Fruit fly (Drosophila melanogaster): Measurements from ENCODE around the gene Nazo.

The Nazo gene

DNA sequence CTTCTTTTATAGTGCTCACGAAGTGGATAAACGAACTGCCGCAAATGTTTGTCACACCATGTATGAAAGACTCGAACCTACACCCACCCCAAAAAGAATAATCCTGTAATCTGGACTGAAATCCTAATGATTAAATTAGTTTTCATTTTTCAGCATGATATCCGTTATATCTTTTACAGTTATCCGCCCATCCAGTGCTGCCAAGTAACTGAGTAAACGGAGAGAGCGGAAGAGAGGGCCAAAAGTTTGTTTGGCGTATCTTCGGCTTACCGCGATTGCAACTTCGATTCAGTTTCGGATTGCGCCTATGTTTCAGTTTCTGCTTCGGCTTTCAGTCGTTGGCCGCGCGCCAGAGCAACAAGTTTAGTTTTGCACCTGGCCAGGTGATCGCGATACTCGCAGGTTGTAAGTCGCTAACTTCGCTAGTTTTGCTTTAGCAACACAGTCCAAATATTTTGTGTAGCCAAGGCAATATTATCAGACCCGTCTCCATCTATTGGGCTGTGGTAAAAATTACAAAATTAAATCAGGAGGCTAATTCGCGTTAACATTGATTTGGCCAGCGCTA, 37.4 kb upstream of the Nazo start, which contains the start of gene mtg (continued):
- TF ChIP-seq net (GFP tag; optimal IDR thresholded peaks at IDR 0.05) (no peak), Eip93F (GFP tag; optimal IDR thresholded peaks at IDR 0.05) (no peak), CG31627 (GFP tag; optimal IDR thresholded peaks at IDR 0.05) (no peak), CG8119 (GFP tag; IDR thresholded peaks at IDR 0.05) (0 out of 3 replicates have a peak, but pooled peaks have one; percentile 31), CG3919 (GFP tag; optimal IDR thresholded peaks at IDR 0.05) (peak; percentile 27), CG6163 (GFP tag; IDR thresholded peaks at IDR 0.05) (peak; percentile 32; the same call in 1 of the 3 replicates)

DNA sequence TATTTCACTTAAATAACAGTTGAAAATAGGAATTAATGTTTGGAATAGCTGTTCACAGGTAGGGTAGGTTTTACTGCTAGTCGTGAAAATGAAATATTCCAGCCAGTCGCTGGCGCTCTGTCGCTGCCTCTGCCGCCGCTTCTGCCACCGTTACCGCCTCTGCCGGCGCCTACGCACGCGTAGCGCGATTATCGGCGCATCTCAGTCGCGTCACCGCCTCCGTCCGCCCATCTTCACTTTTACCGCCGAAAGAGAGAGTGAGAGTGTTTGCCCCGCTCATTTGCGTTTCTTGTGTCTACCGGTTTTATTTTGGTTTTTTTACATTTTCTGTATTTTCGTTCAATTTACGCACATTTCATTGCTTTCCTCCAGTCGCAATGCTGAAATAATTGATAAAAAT, 36.1 kb upstream of the Nazo start:
- TF ChIP-seq Eip93F (GFP tag; optimal IDR thresholded peaks at IDR 0.05), result no peak
- TF ChIP-seq Hr39 (GFP tag; optimal IDR thresholded peaks at IDR 0.05), result no peak
- no peak for TF ChIP-seq dsx (GFP tag; optimal IDR thresholded peaks at IDR 0.05; ENCODE audit: poor library complexity, severe bottlenecking)
- no peak for TF ChIP-seq CG11902 (GFP tag; optimal IDR thresholded peaks at IDR 0.05)
- no peak for TF ChIP-seq Ets21C (GFP tag; optimal IDR thresholded peaks at IDR 0.05)
- peak; percentile 91 for TF ChIP-seq Blimp-1 (GFP tag; optimal IDR thresholded peaks at IDR 0.05)
- no peak for TF ChIP-seq Met (GFP tag; optimal IDR thresholded peaks at IDR 0.05)
- TF ChIP-seq CG16779 (tag; optimal IDR thresholded peaks at IDR 0.05), result no peak
- TF ChIP-seq CG34406 (GFP tag; optimal IDR thresholded peaks at IDR 0.05), result no peak
- no peak for TF ChIP-seq Gug (GFP tag; IDR thresholded peaks at IDR 0.05)
- no peak for TF ChIP-seq CG4318 (GFP tag; optimal IDR thresholded peaks at IDR 0.05)
- no peak for TF ChIP-seq achi (GFP tag; optimal IDR thresholded peaks at IDR 0.05)
- TF ChIP-seq CG6276 (GFP tag; optimal IDR thresholded peaks at IDR 0.05), result no peak
- no peak for TF ChIP-seq CG6854 (GFP tag; optimal IDR thresholded peaks at IDR 0.05)
- no peak for TF ChIP-seq CG31627 (GFP tag; optimal IDR thresholded peaks at IDR 0.05)
- TF ChIP-seq Smox (GFP tag; optimal IDR thresholded peaks at IDR 0.05), result no peak
- TF ChIP-seq CG6163 (GFP tag; IDR thresholded peaks at IDR 0.05), result 0 out of 3 replicates have a peak, but pooled peaks have one; percentile 22
- peak; percentile 37 for TF ChIP-seq Eip78C (GFP tag)
- TF ChIP-seq salr (GFP tag; optimal IDR thresholded peaks at IDR 0.05), result no peak
- no peak for TF ChIP-seq topi (GFP tag; optimal IDR thresholded peaks at IDR 0.05)
- no peak for TF ChIP-seq CG10631 (GFP tag; optimal IDR thresholded peaks at IDR 0.05)
- TF ChIP-seq Hr38 (GFP tag; optimal IDR thresholded peaks at IDR 0.05), result no peak
- no peak for TF ChIP-seq CG11762 (GFP tag; optimal IDR thresholded peaks at IDR 0.05; ENCODE audit: insufficient read depth)
- TF ChIP-seq CG6792 (GFP tag; optimal IDR thresholded peaks at IDR 0.05), result no peak

dm6 chr3R:8254347-8254746, 33.3 kb upstream of the Nazo start:
- TF ChIP-seq CG3032 (tag; optimal IDR thresholded peaks at IDR 0.05), result no peak

dm6 chr3R:8256040-8256439, 31.6 kb upstream of the Nazo start:
- TF ChIP-seq CG8319 (GFP tag; optimal IDR thresholded peaks at IDR 0.05) (no peak), Blimp-1 (GFP tag; optimal IDR thresholded peaks at IDR 0.05) (no peak), Eip75B (GFP tag; optimal IDR thresholded peaks at IDR 0.05) (no peak), CG6792 (GFP tag; optimal IDR thresholded peaks at IDR 0.05) (no peak), Lpt (GFP tag; optimal IDR thresholded peaks at IDR 0.05) (peak; percentile 58), pdm3 (GFP tag; optimal IDR thresholded peaks at IDR 0.05) (peak; percentile 40), fkh (GFP tag; optimal IDR thresholded peaks at IDR 0.05) (no peak), CG11902 (GFP tag; optimal IDR thresholded peaks at IDR 0.05) (no peak), Ets96B (tag; optimal IDR thresholded peaks at IDR 0.05) (no peak), Ets21C (GFP tag; optimal IDR thresholded peaks at IDR 0.05) (no peak), lz (GFP tag; optimal IDR thresholded peaks at IDR 0.05) (no peak), CG8119 (GFP tag; IDR thresholded peaks at IDR 0.05) (peak; percentile 84), CG32006 (GFP tag; optimal IDR thresholded peaks at IDR 0.05) (peak; percentile 77), CG11762 (GFP tag; optimal IDR thresholded peaks at IDR 0.05; ENCODE audit: insufficient read depth) (no peak), CG34406 (GFP tag; optimal IDR thresholded peaks at IDR 0.05) (no peak), OdsH (GFP tag; optimal IDR thresholded peaks at IDR 0.05) (peak; percentile 39), Met (GFP tag; optimal IDR thresholded peaks at IDR 0.05) (no peak), dac (GFP tag; optimal IDR thresholded peaks at IDR 0.05) (peak; percentile 37), CG15336 (GFP tag; IDR thresholded peaks at IDR 0.05) (peak; percentile 86), CG3919 (GFP tag; optimal IDR thresholded peaks at IDR 0.05) (no peak), topi (GFP tag; optimal IDR thresholded peaks at IDR 0.05) (no peak), Hr4 (GFP tag; optimal IDR thresholded peaks at IDR 0.05) (peak; percentile 73), CG6276 (GFP tag; optimal IDR thresholded peaks at IDR 0.05) (peak; percentile 71), Sox15 (GFP tag; optimal IDR thresholded peaks at IDR 0.05) (no peak), Eip93F (GFP tag; optimal IDR thresholded peaks at IDR 0.05) (no peak), ss (GFP tag; optimal IDR thresholded peaks at IDR 0.05) (no peak), cyc (GFP tag; optimal IDR thresholded peaks at IDR 0.05) (no peak), eg (GFP tag; IDR thresholded peaks at IDR 0.05) (no peak; the same call in 1 of the 3 replicates), dsx (GFP tag; optimal IDR thresholded peaks at IDR 0.05; ENCODE audit: poor library complexity, severe bottlenecking) (no peak), Eip78C (GFP tag) (peak; percentile 70), Gug (GFP tag; IDR thresholded peaks at IDR 0.05) (peak; percentile 45; the same call in 1 of the 2 replicates)
